Worm (Caenorhabditis elegans) whole organism, late embryonic: ENCODE data around the gene col-161.

Experiments
- C38D4.7 ChIP-seq: fragments of 200-800 bp; sonication (Bioruptor generic); optimal IDR thresholded peaks from 2 replicates; lab custom pipeline; 2018; ENCODE audit warnings: mild to moderate bottlenecking, missing genetic modification characterization, moderate library complexity, missing compliant biosample characterization
- K09A11.1 ChIP-seq: sonication (generic microtip); optimal IDR thresholded peaks from 2 replicates; lab custom pipeline; 2017; ENCODE audit warnings: antibody characterized with exemption, mild to moderate bottlenecking, missing genetic modification characterization, missing compliant biosample characterization; ENCODE audit not compliant: insufficient read depth
- ceh-48 ChIP-seq: sonication (generic microtip); optimal IDR thresholded peaks from 2 replicates; lab custom pipeline; 2016; ENCODE audit warnings: missing genetic modification characterization, inconsistent platforms, missing compliant biosample characterization
- fkh-10 ChIP-seq: fragments of 150-350 bp; optimal IDR thresholded peaks from 2 replicates; lab custom pipeline; 2014; ENCODE audit warnings: missing biosample characterization, missing genetic modification reagents, missing genetic modification characterization
- hlh-30 ChIP-seq: sonication (generic microtip); optimal IDR thresholded peaks from 2 replicates; lab custom pipeline; 2017; ENCODE audit warnings: antibody characterized with exemption, missing genetic modification characterization, missing compliant biosample characterization; ENCODE audit not compliant: insufficient read depth
- hlh-8 ChIP-seq: sonication (generic microtip); optimal IDR thresholded peaks from 2 replicates; lab custom pipeline; 2016; ENCODE audit warnings: missing genotype, missing genetic modification characterization, missing compliant biosample characterization
- pha-4 ChIP-seq: fragments of 150-350 bp; optimal IDR thresholded peaks from 2 replicates; lab custom pipeline; 2018; ENCODE audit warnings: missing biosample characterization, missing genetic modification reagents, missing genetic modification characterization
- ref-2 ChIP-seq: sonication (generic microtip); optimal IDR thresholded peaks from 2 replicates; lab custom pipeline; 2016; ENCODE audit warnings: missing genetic modification characterization, missing compliant biosample characterization
- syd-9 ChIP-seq: sonication (generic microtip); optimal IDR thresholded peaks from 2 replicates; lab custom pipeline; 2016; ENCODE audit warnings: mild to moderate bottlenecking, missing genetic modification characterization, moderate library complexity, missing compliant biosample characterization
- tbx-2 ChIP-seq: sonication (generic microtip); optimal IDR thresholded peaks from 2 replicates; lab custom pipeline; 2016; ENCODE audit warnings: missing genetic modification characterization, missing compliant biosample characterization
- ttx-3 ChIP-seq: sonication (generic microtip); optimal IDR thresholded peaks from 2 replicates; lab custom pipeline; 2016; ENCODE audit warnings: missing genetic modification reagents, missing genetic modification characterization, missing compliant biosample characterization
- unc-86 ChIP-seq: sonication (generic microtip); optimal IDR thresholded peaks from 2 replicates; lab custom pipeline; 2016; ENCODE audit warnings: missing genetic modification characterization, missing compliant biosample characterization

DNA sequence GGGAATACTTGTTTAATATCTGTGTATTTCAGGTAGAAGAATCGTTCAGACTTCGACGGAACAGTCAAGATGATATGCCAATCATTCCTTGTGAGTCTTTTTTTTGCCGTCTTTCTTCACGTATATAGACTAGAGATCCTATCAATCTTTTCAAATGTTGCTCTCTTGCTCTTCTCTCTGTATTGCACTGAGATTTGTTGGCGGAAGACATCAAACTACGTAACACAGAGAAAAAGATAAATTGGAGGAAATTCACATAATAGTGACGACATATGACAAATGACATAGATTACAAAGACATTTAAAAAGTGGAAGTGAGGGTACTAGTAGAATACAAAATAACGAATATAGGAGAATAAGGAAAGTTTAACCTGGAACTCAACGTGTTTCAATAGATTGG is 34.0 kb upstream of the col-161 start:
- no peak for TF ChIP-seq C38D4.7 (GFP tag; lab: Kevin White, UChicago)
- no peak for TF ChIP-seq syd-9 (tag; lab: Kevin White, UChicago)
- TF ChIP-seq hlh-8 (tag; lab: Kevin White, UChicago): no peak
- TF ChIP-seq K09A11.1 (tag; lab: Kevin White, UChicago): no peak
- TF ChIP-seq fkh-10 (GFP tag; lab: Kevin White, UChicago): no peak
- no peak for TF ChIP-seq ttx-3 (tag; lab: Kevin White, UChicago)
- no peak for TF ChIP-seq pha-4 (tag; lab: Kevin White, UChicago)
- no peak for TF ChIP-seq tbx-2
- no peak for TF ChIP-seq unc-86
- no peak for TF ChIP-seq ref-2 (tag; lab: Kevin White, UChicago)
- TF ChIP-seq ceh-48: no peak
- TF ChIP-seq hlh-30 (tag; lab: Kevin White, UChicago): no peak
